Worm (Caenorhabditis elegans): ENCODE results near the gene K02C4.3.

K02C4.3 gene

DNA sequence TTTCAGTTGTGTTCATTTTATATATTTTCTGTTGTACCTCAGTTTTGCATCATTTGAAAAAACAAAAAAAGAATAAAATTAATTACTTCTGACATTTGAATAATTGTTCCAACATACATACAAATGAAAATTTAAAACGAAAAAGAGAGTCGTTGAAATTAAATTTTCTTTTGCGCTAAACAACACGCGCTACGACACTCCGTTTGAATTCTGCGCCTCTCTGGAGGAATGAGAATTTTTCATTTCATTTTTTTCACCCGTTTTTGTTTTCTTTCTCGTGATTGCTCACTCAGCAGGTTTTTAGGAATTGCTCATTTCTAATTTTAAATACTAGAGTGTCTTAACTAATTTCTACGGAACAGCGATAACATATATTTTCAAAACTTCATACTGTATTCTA, 45.0 kb downstream of the K02C4.3 start:
- peak; percentile 38 for TF ChIP-seq nhr-129 (tag; optimal IDR thresholded peaks at IDR 0.05)
- TF ChIP-seq unc-55 (GFP tag; optimal IDR thresholded peaks at IDR 0.05): peak; percentile 67
- TF ChIP-seq lsy-2 (tag; optimal IDR thresholded peaks at IDR 0.05): peak in 1 of 2 experiments; percentile 69
- no peak for TF ChIP-seq fos-1 (tag; optimal IDR thresholded peaks at IDR 0.05)
- TF ChIP-seq ztf-11 (tag; optimal IDR thresholded peaks at IDR 0.05): no peak
- TF ChIP-seq lin-13 (GFP tag; optimal IDR thresholded peaks at IDR 0.05): peak; percentile 34
- TF ChIP-seq peb-1 (tag; optimal IDR thresholded peaks at IDR 0.05): no peak
- peak; percentile 66 for TF ChIP-seq C34F6.9 (tag; optimal IDR thresholded peaks at IDR 0.05)

DNA sequence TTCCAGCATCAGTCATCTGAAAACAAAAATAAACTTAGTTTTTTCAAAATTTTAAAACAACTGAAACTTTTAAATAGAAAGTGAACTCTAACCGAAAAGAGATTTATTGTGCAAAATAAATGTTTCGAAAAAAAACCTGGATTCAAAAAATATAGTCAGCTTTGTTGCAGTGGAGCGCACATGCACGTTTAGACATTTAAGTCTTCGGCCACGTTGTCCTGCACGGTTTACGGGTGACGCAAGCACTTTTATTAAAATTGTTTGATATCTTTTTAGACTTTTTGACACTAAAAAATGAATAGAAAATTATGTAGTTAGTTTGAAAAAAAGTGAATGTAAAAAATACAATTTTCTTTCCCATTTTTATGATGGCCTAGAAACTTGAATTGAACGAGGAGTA, 47.2 kb downstream of the K02C4.3 start, which contains the start of the genes ubh-4 and algn-6:
TSS of gene ubh-4 (minus strand) at position 182 of the 400 bp plus-strand sequence.
TSS of gene algn-6 (plus strand) at position 387 of the 400 bp plus-strand sequence.
- peak; percentile 26 for TF ChIP-seq sma-9 (GFP tag; optimal IDR thresholded peaks at IDR 0.05)
- no peak for TF ChIP-seq sma-9 (tag; optimal IDR thresholded peaks at IDR 0.05)
- peak; percentile 59 for TF ChIP-seq gmeb-1 (tag; optimal IDR thresholded peaks at IDR 0.05)
- TF ChIP-seq nhr-129 (tag; optimal IDR thresholded peaks at IDR 0.05): peak; percentile 61
- TF ChIP-seq peb-1 (tag; optimal IDR thresholded peaks at IDR 0.05): no peak
- TF ChIP-seq lin-13 (GFP tag; optimal IDR thresholded peaks at IDR 0.05): peak; percentile 6
- no peak for TF ChIP-seq unc-39 (tag; optimal IDR thresholded peaks at IDR 0.05)
- peak; percentile 57 to 96 for TF ChIP-seq lsy-2 (tag; optimal IDR thresholded peaks at IDR 0.05)
- no peak for TF ChIP-seq nhr-6 (tag; optimal IDR thresholded peaks at IDR 0.05)
- TF ChIP-seq egl-27 (tag; optimal IDR thresholded peaks at IDR 0.05): no peak
- no peak for TF ChIP-seq lin-39 (tag; optimal IDR thresholded peaks at IDR 0.05)
- peak; percentile 45 for TF ChIP-seq fos-1 (tag; optimal IDR thresholded peaks at IDR 0.05)
- TF ChIP-seq skn-1 (tag; optimal IDR thresholded peaks at IDR 0.05): peak; percentile 53
- TF ChIP-seq R02D3.7 (tag; optimal IDR thresholded peaks at IDR 0.05): no peak
- TF ChIP-seq crh-2 (tag; optimal IDR thresholded peaks at IDR 0.05): peak; percentile 62
- peak; percentile 86 for TF ChIP-seq C34F6.9 (tag; optimal IDR thresholded peaks at IDR 0.05)
- no peak for TF ChIP-seq Y55F3AM.14 (GFP tag; optimal IDR thresholded peaks at IDR 0.05)
- no peak for TF ChIP-seq nhr-10 (tag; optimal IDR thresholded peaks at IDR 0.05)
- no peak for TF ChIP-seq dmd-4 (tag; optimal IDR thresholded peaks at IDR 0.05)
- TF ChIP-seq sma-3 (GFP tag; optimal IDR thresholded peaks at IDR 0.05): peak; percentile 66
- peak; percentile 72 for TF ChIP-seq unc-55 (GFP tag; optimal IDR thresholded peaks at IDR 0.05)
- no peak for TF ChIP-seq ceh-16 (tag; optimal IDR thresholded peaks at IDR 0.05)
- no peak for TF ChIP-seq nhr-11 (tag; optimal IDR thresholded peaks at IDR 0.05)

DNA sequence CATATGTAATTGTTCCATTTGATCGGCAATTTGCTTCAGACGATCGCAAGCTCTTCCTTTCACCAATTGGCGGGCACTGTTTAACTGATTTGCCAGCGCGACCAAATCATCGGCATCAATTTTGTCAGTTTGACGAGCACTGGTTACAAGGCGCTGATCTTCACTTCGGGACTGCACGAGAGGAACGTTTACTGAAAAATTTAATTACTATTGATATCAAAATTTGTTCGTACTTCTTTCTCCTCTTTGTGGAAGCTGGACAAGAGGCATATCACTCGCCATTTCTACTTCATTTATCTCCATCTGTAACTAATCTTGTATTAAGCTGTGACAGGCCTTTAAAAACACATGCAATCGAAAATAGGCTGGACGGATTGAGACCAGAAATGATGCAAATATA, 48.8 kb downstream of the K02C4.3 start, which contains the start of gene C08B11.9:
TSS of gene C08B11.9 (minus strand) at position 307 of the 400 bp plus-strand sequence.
- TF ChIP-seq alr-1 (tag; optimal IDR thresholded peaks at IDR 0.05): no peak
- no peak for TF ChIP-seq mab-5 (tag; optimal IDR thresholded peaks at IDR 0.05)
- no peak for TF ChIP-seq C34F6.9 (tag; optimal IDR thresholded peaks at IDR 0.05)
- no peak for TF ChIP-seq ztf-1 (GFP tag; conservative IDR thresholded peaks at IDR 0.05)
- TF ChIP-seq elt-3 (tag; optimal IDR thresholded peaks at IDR 0.05): no peak
- TF ChIP-seq gmeb-1 (tag; optimal IDR thresholded peaks at IDR 0.05): no peak
- no peak for TF ChIP-seq fos-1 (tag; optimal IDR thresholded peaks at IDR 0.05)
- no peak for TF ChIP-seq nhr-129 (tag; optimal IDR thresholded peaks at IDR 0.05)
- no peak for TF ChIP-seq dmd-4 (tag; optimal IDR thresholded peaks at IDR 0.05)
- TF ChIP-seq ceh-82 (tag; optimal IDR thresholded peaks at IDR 0.05): no peak
- TF ChIP-seq nhr-77 (tag; optimal IDR thresholded peaks at IDR 0.05): no peak
- TF ChIP-seq snpc-4 (tag; optimal IDR thresholded peaks at IDR 0.05): no peak
- TF ChIP-seq ztf-4 (tag; optimal IDR thresholded peaks at IDR 0.05): no peak
- no peak for TF ChIP-seq ama-1 (optimal IDR thresholded peaks at IDR 0.05)
- TF ChIP-seq ZK546.5 (tag; optimal IDR thresholded peaks at IDR 0.05): no peak
- no peak for TF ChIP-seq nhr-23 (tag; optimal IDR thresholded peaks at IDR 0.05)
- no peak for TF ChIP-seq crh-2 (tag; optimal IDR thresholded peaks at IDR 0.05)
- no peak for TF ChIP-seq nhr-21 (tag; optimal IDR thresholded peaks at IDR 0.05)
- TF ChIP-seq ztf-11 (tag; optimal IDR thresholded peaks at IDR 0.05): no peak
- TF ChIP-seq ceh-16 (tag; optimal IDR thresholded peaks at IDR 0.05): no peak

DNA sequence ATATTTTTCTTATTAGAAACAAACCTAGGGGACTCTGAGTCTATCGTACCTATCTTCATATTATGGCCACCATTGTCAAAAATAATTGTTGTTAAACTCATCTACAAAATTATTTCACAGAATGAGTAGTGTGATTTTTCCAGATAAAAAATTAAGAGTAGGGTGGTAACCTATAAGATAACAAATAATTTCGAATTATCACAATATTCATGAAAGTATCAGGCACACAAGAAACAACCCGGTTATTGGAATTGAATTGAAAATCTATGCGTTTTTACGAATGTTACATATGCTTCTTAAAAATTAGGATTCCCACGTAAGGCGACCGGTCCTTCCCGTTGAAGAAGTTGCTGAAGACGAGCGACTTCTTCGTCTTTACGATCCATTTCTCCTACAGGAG, 49.4 kb downstream of the K02C4.3 start, which contains the start of gene arp-6:
TSS of gene arp-6 (minus strand) at position 101 of the 400 bp plus-strand sequence.
- TF ChIP-seq nhr-77 (tag; optimal IDR thresholded peaks at IDR 0.05) (no peak), ztf-11 (tag; optimal IDR thresholded peaks at IDR 0.05) (no peak), nhr-25 (tag; optimal IDR thresholded peaks at IDR 0.05) (no peak), blmp-1 (tag; optimal IDR thresholded peaks at IDR 0.05; ENCODE audit: insufficient read depth) (no peak), aly-2 (tag; optimal IDR thresholded peaks at IDR 0.05) (no peak), egl-27 (tag; optimal IDR thresholded peaks at IDR 0.05) (no peak), unc-55 (GFP tag; optimal IDR thresholded peaks at IDR 0.05) (no peak), alr-1 (tag; optimal IDR thresholded peaks at IDR 0.05) (no peak), nhr-23 (tag; optimal IDR thresholded peaks at IDR 0.05) (no peak), mdl-1 (tag; optimal IDR thresholded peaks at IDR 0.05) (no peak), sem-4 (tag; optimal IDR thresholded peaks at IDR 0.05) (no peak), ceh-16 (tag; optimal IDR thresholded peaks at IDR 0.05) (no peak), gmeb-1 (tag; optimal IDR thresholded peaks at IDR 0.05) (no peak), lin-39 (tag; optimal IDR thresholded peaks at IDR 0.05) (no peak), sma-3 (GFP tag; optimal IDR thresholded peaks at IDR 0.05) (no peak), Y55F3AM.14 (GFP tag; optimal IDR thresholded peaks at IDR 0.05) (no peak), nhr-11 (tag; optimal IDR thresholded peaks at IDR 0.05) (no peak), ama-1 (optimal IDR thresholded peaks at IDR 0.05) (no peak), F13H6.1 (tag; optimal IDR thresholded peaks at IDR 0.05) (no peak)
